Worm (Caenorhabditis elegans) whole organism, late embryonic: ENCODE measurements around the gene B0303.4.

Experiments used
- ama-1 ChIP-seq: fragments of 150-350 bp; optimal IDR thresholded peaks from 2 replicates; lab custom pipeline; 2014
- elt-4 ChIP-seq: sonication (generic microtip); optimal IDR thresholded peaks from 2 replicates; lab custom pipeline; 2016; ENCODE audit warnings: missing genetic modification characterization, missing compliant biosample characterization
- hlh-30 ChIP-seq: sonication (generic microtip); optimal IDR thresholded peaks from 2 replicates; lab custom pipeline; 2017; ENCODE audit warnings: antibody characterized with exemption, missing genetic modification characterization, missing compliant biosample characterization; ENCODE audit not compliant: insufficient read depth
- sox-4 ChIP-seq: sonication (generic microtip); optimal IDR thresholded peaks from 2 replicates; lab custom pipeline; 2017; ENCODE audit warnings: mild to moderate bottlenecking, missing genetic modification characterization, inconsistent platforms, missing compliant biosample characterization
- tbx-2 ChIP-seq: sonication (generic microtip); optimal IDR thresholded peaks from 2 replicates; lab custom pipeline; 2016; ENCODE audit warnings: missing genetic modification characterization, missing compliant biosample characterization
- tbx-7 ChIP-seq: sonication (generic microtip); optimal IDR thresholded peaks from 2 replicates; lab custom pipeline; 2016; ENCODE audit warnings: missing genotype, missing genetic modification characterization, missing compliant biosample characterization

DNA sequence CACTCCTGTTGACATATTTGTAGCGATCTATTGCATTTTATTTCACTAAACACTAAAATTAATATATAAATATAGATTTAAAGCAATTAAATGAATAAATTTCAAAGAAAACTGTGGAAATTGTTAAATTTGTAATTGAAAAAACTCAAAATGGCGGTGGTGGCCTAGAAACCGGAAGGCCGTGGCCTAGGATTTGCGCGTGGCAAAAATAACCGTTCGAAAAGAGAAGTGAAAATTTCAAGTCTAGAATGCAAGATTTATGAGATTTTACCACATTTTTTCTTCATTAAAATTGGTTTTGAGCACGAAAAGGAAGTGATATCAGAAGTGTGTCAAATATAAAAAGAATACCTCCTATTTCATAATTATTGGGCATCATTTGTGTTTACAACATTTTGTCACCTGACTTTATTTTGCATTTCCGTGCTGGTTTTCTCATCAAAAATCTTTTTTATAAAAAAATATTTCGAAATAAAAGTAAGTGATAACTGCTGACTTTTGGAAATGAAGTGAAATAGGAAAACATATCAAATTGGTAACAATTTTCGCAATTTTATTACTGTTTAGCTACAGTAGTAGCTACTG, 5.9 kb upstream of the B0303.4 start, which contains the start of gene fli-1:
- TF ChIP-seq sox-4 (tag; lab: Kevin White, UChicago): no peak
- TF ChIP-seq tbx-7 (tag; lab: Kevin White, UChicago): peak; percentile 4
- TF ChIP-seq ama-1: no peak
- no peak for TF ChIP-seq elt-4 (tag; lab: Kevin White, UChicago)
- TF ChIP-seq tbx-2 (tag; lab: Kevin White, UChicago): peak; percentile 6
- no peak for TF ChIP-seq hlh-30
